Fruit fly (Drosophila melanogaster) whole organism, embryonic: ENCODE data around the gene CG3349.
A peak's percentile ranks its signal among the peaks of the same experiment; 100 is the strongest.

Experiments
- Blimp-1 ChIP-seq: fragments of 200-800 bp; sonication (Bioruptor generic); optimal IDR thresholded peaks from 3 replicates; lab custom pipeline; 2018; ENCODE audit warnings: missing biosample characterization, missing genetic modification characterization, mild to moderate bottlenecking, moderate library complexity, missing genetic modification reagents
- CG10267 ChIP-seq: fragments of 200-800 bp; sonication (Bioruptor generic); optimal IDR thresholded peaks from 2 replicates; lab custom pipeline; 2018; ENCODE audit warnings: missing biosample characterization, mild to moderate bottlenecking, missing genetic modification characterization, moderate library complexity
- CG10274 ChIP-seq: fragments of 200-800 bp; sonication (Bioruptor generic); optimal IDR thresholded peaks from 3 replicates; lab custom pipeline; 2017; ENCODE audit warnings: missing biosample characterization, mild to moderate bottlenecking, missing genetic modification characterization
- CG11085 ChIP-seq: fragments of 200-800 bp; sonication (Bioruptor generic); IDR thresholded peaks from 2 replicates; pipeline ENCODE4 v1.3.6; 2022; ENCODE audit warnings: missing biosample characterization, missing genetic modification characterization
- CG11093 ChIP-seq: fragments of 200-800 bp; sonication (Bioruptor generic); IDR thresholded peaks from 3 replicates; pipeline ENCODE4 v1.3.6; 2022; ENCODE audit warnings: missing biosample characterization, missing genetic modification characterization
- CG12219 ChIP-seq: fragments of 200-800 bp; sonication (Bioruptor generic); optimal IDR thresholded peaks from 3 replicates; lab custom pipeline; 2018; ENCODE audit warnings: missing biosample characterization, mild to moderate bottlenecking, missing genetic modification characterization
- CG14014 ChIP-seq: fragments of 200-800 bp; sonication (Bioruptor generic); IDR thresholded peaks from 2 replicates; pipeline ENCODE4 v1.3.6; 2022; ENCODE audit warnings: missing biosample characterization, missing genetic modification characterization
- CG15514 ChIP-seq: fragments of 200-800 bp; sonication (Bioruptor generic); optimal IDR thresholded peaks from 3 replicates; lab custom pipeline; 2017; ENCODE audit warnings: missing biosample characterization, missing genetic modification characterization, mild to moderate bottlenecking, moderate library complexity, missing genetic modification reagents
- CG17912 ChIP-seq: fragments of 200-800 bp; sonication (Bioruptor generic); optimal IDR thresholded peaks from 2 replicates; lab custom pipeline; 2018; ENCODE audit warnings: missing biosample characterization, mild to moderate bottlenecking, missing genetic modification characterization
- CG2116 ChIP-seq: fragments of 200-800 bp; sonication (Bioruptor generic); optimal IDR thresholded peaks from 3 replicates; lab custom pipeline; 2018; ENCODE audit warnings: missing biosample characterization, mild to moderate bottlenecking, missing genetic modification characterization
- CG2129 ChIP-seq: fragments of 200-800 bp; sonication (Bioruptor generic); IDR thresholded peaks from 2 replicates; pipeline ENCODE4 v1.3.6; 2022; ENCODE audit warnings: missing biosample characterization, missing genetic modification characterization; ENCODE audit not compliant: partially characterized antibody
- CG2199 ChIP-seq: fragments of 200-800 bp; sonication (Bioruptor generic); IDR thresholded peaks from 3 replicates; pipeline ENCODE4 v1.3.6; 2022; ENCODE audit warnings: missing biosample characterization, missing genetic modification characterization
- CG30020 ChIP-seq: fragments of 200-800 bp; optimal IDR thresholded peaks from 2 replicates; lab custom pipeline; 2019; ENCODE audit warnings: missing biosample characterization, mild to moderate bottlenecking, missing genetic modification characterization, moderate library complexity
- CG32532 ChIP-seq: fragments of 200-800 bp; sonication (Bioruptor generic); IDR thresholded peaks from 2 replicates; pipeline ENCODE4 v1.3.6; 2022; ENCODE audit warnings: missing biosample characterization, missing genetic modification characterization
- CG3838 ChIP-seq: fragments of 200-800 bp; sonication (Bioruptor generic); optimal IDR thresholded peaks from 3 replicates; lab custom pipeline; 2016; ENCODE audit warnings: missing biosample characterization, missing genetic modification characterization
- CG5245 ChIP-seq: fragments of 200-800 bp; sonication (Bioruptor generic); optimal IDR thresholded peaks from 3 replicates; lab custom pipeline; 2016; ENCODE audit warnings: missing biosample characterization, missing genetic modification characterization
- CG8478 ChIP-seq: fragments of >200 bp; optimal IDR thresholded peaks from 2 replicates; lab custom pipeline; 2018
- CG9876 ChIP-seq: fragments of 200-800 bp; sonication (Bioruptor generic); optimal IDR thresholded peaks from 2 replicates; lab custom pipeline; 2016; ENCODE audit warnings: missing biosample characterization, missing genetic modification characterization
- CTCF ChIP-seq: fragments of 200-800 bp; sonication (Bioruptor generic); optimal IDR thresholded peaks from 2 replicates; lab custom pipeline; 2017; ENCODE audit warnings: missing biosample characterization, mild to moderate bottlenecking, missing genetic modification characterization, moderate library complexity
- D ChIP-seq, 2 experiments: fragments of 200-800 bp in 1 of 2; fragments of >200 bp in 1 of 2; sonication (Bioruptor generic) in 1 of 2; optimal IDR thresholded peaks; 2 replicates in 1 of 2; 3 replicates in 1 of 2; lab custom pipeline; 2017; ENCODE audit warnings: mild to moderate bottlenecking in 1 of 2, missing biosample characterization in 1 of 2, missing genetic modification characterization in 1 of 2, missing genetic modification reagents in 1 of 2
- Dll ChIP-seq: fragments of 200-800 bp; sonication (Bioruptor generic); IDR thresholded peaks from 4 replicates; pipeline ENCODE4 v1.3.6; 2022; ENCODE audit warnings: missing biosample characterization, missing genetic modification characterization; ENCODE audit not compliant: partially characterized antibody
- ERR ChIP-seq: fragments of 200-800 bp; sonication (Bioruptor generic); optimal IDR thresholded peaks from 2 replicates; lab custom pipeline; 2016; ENCODE audit warnings: missing biosample characterization, missing genetic modification characterization
- Hey ChIP-seq: fragments of 200-800 bp; sonication (Bioruptor generic); optimal IDR thresholded peaks from 3 replicates; lab custom pipeline; 2018; ENCODE audit warnings: missing biosample characterization, mild to moderate bottlenecking, missing genetic modification characterization
- Hr39 ChIP-seq: fragments of >200 bp; optimal IDR thresholded peaks from 2 replicates; lab custom pipeline; 2017
- Hsf ChIP-seq: fragments of 200-800 bp; sonication (Bioruptor generic); optimal IDR thresholded peaks from 3 replicates; lab custom pipeline; 2016; ENCODE audit warnings: missing biosample characterization, missing genetic modification characterization
- Myb ChIP-seq: fragments of 200-800 bp; sonication (Bioruptor generic); optimal IDR thresholded peaks from 2 replicates; lab custom pipeline; 2016; ENCODE audit warnings: missing biosample characterization, missing genetic modification characterization
- NFAT ChIP-seq: fragments of 200-800 bp; sonication (Bioruptor generic); IDR thresholded peaks from 2 replicates; pipeline ENCODE4 v1.3.6; 2022; ENCODE audit warnings: missing biosample characterization, missing genetic modification characterization
- Oli ChIP-seq: fragments of 200-800 bp; sonication (Bioruptor generic); optimal IDR thresholded peaks from 2 replicates; lab custom pipeline; 2018; ENCODE audit warnings: missing biosample characterization, mild to moderate bottlenecking, missing genetic modification characterization, moderate library complexity
- Poxn ChIP-seq: fragments of 200-800 bp; sonication (Bioruptor generic); IDR thresholded peaks from 2 replicates; pipeline ENCODE4 v1.3.6; 2022; ENCODE audit warnings: missing biosample characterization, missing genetic modification characterization
- Sin3A ChIP-seq: fragments of >200 bp; optimal IDR thresholded peaks from 2 replicates; lab custom pipeline; 2018
- Usf ChIP-seq: fragments of 200-800 bp; sonication (Bioruptor generic); optimal IDR thresholded peaks from 2 replicates; lab custom pipeline; 2017; ENCODE audit warnings: missing genotype, missing biosample characterization, missing genetic modification characterization
- Xrp1 ChIP-seq: fragments of 200-800 bp; sonication (Bioruptor generic); IDR thresholded peaks from 2 replicates; pipeline ENCODE4 v1.3.6; 2022; ENCODE audit warnings: missing biosample characterization, missing genetic modification characterization
- amos ChIP-seq: fragments of 200-800 bp; sonication (Bioruptor generic); IDR thresholded peaks from 2 replicates; pipeline ENCODE4 v1.3.6; 2022; ENCODE audit warnings: missing biosample characterization, missing genetic modification characterization; ENCODE audit not compliant: partially characterized antibody
- ara ChIP-seq: fragments of 200-800 bp; sonication (Bioruptor generic); IDR thresholded peaks from 2 replicates; pipeline ENCODE4 v1.3.6; 2022; ENCODE audit warnings: missing biosample characterization, missing genetic modification characterization
- az2 ChIP-seq: fragments of 200-800 bp; sonication (Bioruptor generic); optimal IDR thresholded peaks from 3 replicates; lab custom pipeline; 2016; ENCODE audit warnings: missing biosample characterization, missing genetic modification characterization
- bbx ChIP-seq: fragments of 200-800 bp; sonication (Bioruptor generic); IDR thresholded peaks from 2 replicates; pipeline ENCODE4 v1.3.6; 2022; ENCODE audit warnings: missing biosample characterization, missing genetic modification characterization; ENCODE audit not compliant: partially characterized antibody
- bowl ChIP-seq: fragments of 200-800 bp; sonication (Bioruptor generic); IDR thresholded peaks from 2 replicates; pipeline ENCODE4 v1.3.6; 2022; ENCODE audit warnings: missing biosample characterization, missing genetic modification characterization
- dan ChIP-seq: fragments of 200-800 bp; sonication (Bioruptor generic); IDR thresholded peaks from 2 replicates; pipeline ENCODE4 v1.3.6; 2022; ENCODE audit warnings: missing biosample characterization, missing genetic modification characterization
- en ChIP-seq: fragments of 200-800 bp; sonication (Bioruptor generic); optimal IDR thresholded peaks from 2 replicates; lab custom pipeline; 2016; ENCODE audit warnings: missing biosample characterization, missing genetic modification characterization
- gem ChIP-seq: fragments of 200-800 bp; sonication (Bioruptor generic); optimal IDR thresholded peaks from 2 replicates; lab custom pipeline; 2019; ENCODE audit warnings: missing biosample characterization, mild to moderate bottlenecking, missing genetic modification characterization, moderate library complexity
- her ChIP-seq: fragments of 200-800 bp; sonication (Bioruptor generic); optimal IDR thresholded peaks from 2 replicates; lab custom pipeline; 2016; ENCODE audit warnings: missing biosample characterization, missing genetic modification characterization
- hkb ChIP-seq, 2 experiments: fragments of 200-800 bp in 1 of 2; fragments of >200 bp in 1 of 2; sonication (Bioruptor generic) in 1 of 2; IDR thresholded peaks in 1 of 2; optimal IDR thresholded peaks in 1 of 2; 2 replicates each; pipeline versions ENCODE4 v1.3.6 to Lab custom; 2017 to 2022; ENCODE audit warnings: missing biosample characterization in 1 of 2, missing genetic modification characterization in 1 of 2
- kah ChIP-seq: fragments of 200-800 bp; sonication (Bioruptor generic); optimal IDR thresholded peaks from 2 replicates; lab custom pipeline; 2018; ENCODE audit warnings: missing biosample characterization, mild to moderate bottlenecking, missing genetic modification characterization
- lola ChIP-seq, 3 experiments: fragments of >200 bp in 2 of 3; fragments of 200-800 bp in 1 of 3; sonication (Bioruptor generic) in 1 of 3; optimal IDR thresholded peaks; 2 replicates each; lab custom pipeline; 2017 to 2019; ENCODE audit warnings: missing biosample characterization in 3 of 3, missing genetic modification characterization in 3 of 3, mild to moderate bottlenecking in 1 of 3, moderate library complexity in 1 of 3
- maf-S ChIP-seq: fragments of 200-800 bp; sonication (Bioruptor generic); optimal IDR thresholded peaks from 2 replicates; lab custom pipeline; 2016; ENCODE audit warnings: missing biosample characterization, missing genetic modification characterization
- nom ChIP-seq: fragments of 200-800 bp; sonication (Bioruptor generic); optimal IDR thresholded peaks from 2 replicates; lab custom pipeline; 2017; ENCODE audit warnings: missing biosample characterization, missing genetic modification characterization, mild to moderate bottlenecking, moderate library complexity, missing genetic modification reagents
- slbo ChIP-seq: fragments of 200-800 bp; sonication (Bioruptor generic); IDR thresholded peaks from 2 replicates; pipeline ENCODE4 v1.3.6; 2022; ENCODE audit warnings: missing biosample characterization, missing genetic modification characterization
- sob ChIP-seq: fragments of 200-800 bp; sonication (Bioruptor generic); IDR thresholded peaks from 2 replicates; pipeline ENCODE4 v1.3.6; 2022; ENCODE audit warnings: missing biosample characterization, missing genetic modification characterization
- tio ChIP-seq: fragments of 200-800 bp; sonication (Bioruptor generic); optimal IDR thresholded peaks from 2 replicates; lab custom pipeline; 2017; ENCODE audit warnings: missing biosample characterization, missing genetic modification characterization, inconsistent platforms
- toy ChIP-seq: fragments of 200-800 bp; sonication (Bioruptor generic); IDR thresholded peaks from 2 replicates; pipeline ENCODE4 v1.3.6; 2022; ENCODE audit warnings: missing biosample characterization, missing genetic modification characterization
- vfl ChIP-seq: fragments of 200-800 bp; sonication (Bioruptor generic); optimal IDR thresholded peaks from 2 replicates; lab custom pipeline; 2016; ENCODE audit warnings: missing biosample characterization, missing genetic modification characterization

The CG3349 gene

dm6 chr3L:14956288-14957032 lies 23.0 kb upstream of the CG3349 start (continued):
- TF ChIP-seq gem (tag; lab: Kevin White, UChicago), result peak; percentile 46
- TF ChIP-seq CG10267 (tag; lab: Kevin White, UChicago), result peak; percentile 50
- TF ChIP-seq CG15514 (GFP tag; lab: Kevin White, UChicago), result no peak
- no peak; the same call in 1 of the 2 replicates for TF ChIP-seq ara (GFP tag; lab: Robert Waterston, UW)
- TF ChIP-seq CG3838, result peak; percentile 24
- no peak for TF ChIP-seq CG32532 (GFP tag; lab: Robert Waterston, UW)
- TF ChIP-seq Hey, result no peak
- TF ChIP-seq Oli, result no peak
- TF ChIP-seq bbx (GFP tag; lab: Robert Waterston, UW), result no peak
- TF ChIP-seq Hsf (GFP tag; lab: Kevin White, UChicago), result no peak
- TF ChIP-seq kah (GFP tag; lab: Kevin White, UChicago), result no peak
- no peak for TF ChIP-seq toy
- no peak for TF ChIP-seq bowl
- peak; percentile 3 for TF ChIP-seq en (GFP tag; lab: Kevin White, UChicago)
- no peak for TF ChIP-seq NFAT (GFP tag; lab: Robert Waterston, UW)
- TF ChIP-seq vfl (GFP tag; lab: Kevin White, UChicago), result no peak
- peak; percentile 65 for TF ChIP-seq D (optimal IDR thresholded peaks at IDR 0.05; lab: Kevin White, UChicago)
- TF ChIP-seq D (GFP tag; optimal IDR thresholded peaks at IDR 0.05; lab: Kevin White, UChicago), result peak; percentile 47
- TF ChIP-seq CG11093 (GFP tag; lab: Robert Waterston, UW), result no peak
- TF ChIP-seq Xrp1 (GFP tag; lab: Robert Waterston, UW), result peak; percentile 70
- TF ChIP-seq CG11085, result no peak
- TF ChIP-seq Dll (GFP tag; lab: Robert Waterston, UW), result no peak
- TF ChIP-seq CG2129 (GFP tag; lab: Robert Waterston, UW), result no peak
- TF ChIP-seq CG30020, result no peak
- TF ChIP-seq Hr39 (lab: Kevin White, UChicago), result no peak
- no peak for TF ChIP-seq CG9876 (GFP tag; lab: Kevin White, UChicago)
- no peak for TF ChIP-seq CG14014 (GFP tag; lab: Robert Waterston, UW)
- TF ChIP-seq CG2199 (GFP tag; lab: Robert Waterston, UW), result 0 out of 3 replicates have a peak, but pooled peaks have one; percentile 51
- no peak for TF ChIP-seq CG17912 (GFP tag; lab: Kevin White, UChicago)
- no peak for TF ChIP-seq Myb (GFP tag; lab: Kevin White, UChicago)
- no peak for TF ChIP-seq slbo
- TF ChIP-seq tio, result peak; percentile 24
- no peak for TF ChIP-seq maf-S
- no peak for TF ChIP-seq Blimp-1 (GFP tag; lab: Kevin White, UChicago)
- TF ChIP-seq CG5245 (GFP tag; lab: Kevin White, UChicago), result no peak
- no peak for TF ChIP-seq Sin3A (lab: Kevin White, UChicago)
- TF ChIP-seq sob (GFP tag; lab: Robert Waterston, UW), result no peak
- peak; percentile 51 for TF ChIP-seq CG2116 (GFP tag; lab: Kevin White, UChicago)
- TF ChIP-seq CTCF, result no peak
- no peak for TF ChIP-seq CG8478
- peak in 1 of 3 experiments; percentile 81 for TF ChIP-seq lola (GFP tag; optimal IDR thresholded peaks at IDR 0.05; lab: Kevin White, UChicago)
- TF ChIP-seq dan (GFP tag; lab: Robert Waterston, UW), result no peak
- no peak for TF ChIP-seq nom (GFP tag; lab: Kevin White, UChicago)
- no peak for TF ChIP-seq CG10274 (GFP tag; lab: Kevin White, UChicago)
- TF ChIP-seq az2, result no peak
- TF ChIP-seq ERR (GFP tag; lab: Kevin White, UChicago), result no peak
- no peak for TF ChIP-seq Usf
- no peak for TF ChIP-seq amos (GFP tag; lab: Robert Waterston, UW)
- no peak for TF ChIP-seq hkb (optimal IDR thresholded peaks at IDR 0.05; lab: Kevin White, UChicago)
- no peak for TF ChIP-seq hkb (GFP tag; IDR thresholded peaks at IDR 0.05; lab: Robert Waterston, UW)
- no peak for TF ChIP-seq her
- TF ChIP-seq CG12219 (GFP tag; lab: Kevin White, UChicago), result peak; percentile 20
- no peak for TF ChIP-seq Poxn
